Worm (Caenorhabditis elegans) whole organism, dauer: ENCODE measurements around the gene C34F11.8.

Experiments
- unc-62 ChIP-seq: sonication (generic microtip); optimal IDR thresholded peaks from 2 replicates; lab custom pipeline; 2017; ENCODE audit warnings: missing biosample characterization, missing genetic modification reagents, missing genetic modification characterization

Gene C34F11.8

ce11 chrII:5210830-5211229 lies at the start of gene C34F11.8:
TSS of gene C34F11.8 (minus strand) at chrII:5210964.
- TF ChIP-seq unc-62 (GFP tag; lab: Kevin White, UChicago) = no peak

ce11 chrII:5255435-5255834 lies 44.7 kb upstream of the C34F11.8 start, which contains the start of gene frpr-4:
TSS of gene frpr-4 (minus strand) at chrII:5255535.
- TF ChIP-seq unc-62 (GFP tag; lab: Kevin White, UChicago) = no peak

- no peak for TF ChIP-seq unc-62 (GFP tag; lab: Kevin White, UChicago)
Observed at ce11 chrII:5246791-5247361, 36.1 kb upstream of the C34F11.8 start, which contains the start of gene ptr-6. TSS of gene ptr-6 (minus strand) at chrII:5246837.

ce11 chrII:5241560-5241959 lies 30.8 kb upstream of the C34F11.8 start, which contains the start of gene T16D1.1:
TSS of gene T16D1.1 (minus strand) at chrII:5241660.
- TF ChIP-seq unc-62 (GFP tag; lab: Kevin White, UChicago) = no peak

- no peak for TF ChIP-seq unc-62 (GFP tag; lab: Kevin White, UChicago)
Observed at ce11 chrII:5238366-5238765, 27.6 kb upstream of the C34F11.8 start, which contains the start of gene pho-4. TSS of gene pho-4 (minus strand) at chrII:5238466.

- no peak for TF ChIP-seq unc-62 (GFP tag; lab: Kevin White, UChicago)
Observed at ce11 chrII:5237699-5238098, 26.9 kb upstream of the C34F11.8 start.

- TF ChIP-seq unc-62 (GFP tag; lab: Kevin White, UChicago) = no peak
Observed at ce11 chrII:5235758-5236157, 25.0 kb upstream of the C34F11.8 start, which contains the start of gene pho-1. TSS of gene pho-1 (minus strand) at chrII:5235846.

- TF ChIP-seq unc-62 (GFP tag; lab: Kevin White, UChicago) = no peak
Observed at ce11 chrII:5234728-5235127, 24.0 kb upstream of the C34F11.8 start.

- TF ChIP-seq unc-62 (GFP tag; lab: Kevin White, UChicago) = no peak
Observed at ce11 chrII:5231111-5231510, 20.3 kb upstream of the C34F11.8 start, which contains the start of gene EGAP2.1. TSS of gene EGAP2.1 (plus strand) at chrII:5231411.

ce11 chrII:5229596-5229995 lies 18.8 kb upstream of the C34F11.8 start, which contains the start of gene EGAP2.2:
TSS of gene EGAP2.2 (plus strand) at chrII:5229896.
- no peak for TF ChIP-seq unc-62 (GFP tag; lab: Kevin White, UChicago)

- TF ChIP-seq unc-62 (GFP tag; lab: Kevin White, UChicago) = no peak
Observed at ce11 chrII:5228662-5229061, 17.9 kb upstream of the C34F11.8 start.

- no peak for TF ChIP-seq unc-62 (GFP tag; lab: Kevin White, UChicago)
Observed at ce11 chrII:5227768-5228167, 17.0 kb upstream of the C34F11.8 start.

ce11 chrII:5226309-5226708 lies 15.5 kb upstream of the C34F11.8 start:
- TF ChIP-seq unc-62 (GFP tag; lab: Kevin White, UChicago) = no peak

ce11 chrII:5225284-5225683 lies 14.5 kb upstream of the C34F11.8 start, which contains the start of gene dsh-1:
TSS of gene dsh-1 (minus strand) at chrII:5225384.
- TF ChIP-seq unc-62 (GFP tag; lab: Kevin White, UChicago) = no peak

ce11 chrII:5222830-5223229 lies 12.1 kb upstream of the C34F11.8 start:
- no peak for TF ChIP-seq unc-62 (GFP tag; lab: Kevin White, UChicago)

- TF ChIP-seq unc-62 (GFP tag; lab: Kevin White, UChicago) = no peak
Observed at ce11 chrII:5220648-5221047, 9.9 kb upstream of the C34F11.8 start.

ce11 chrII:5218349-5218748 lies 7.6 kb upstream of the C34F11.8 start:
- TF ChIP-seq unc-62 (GFP tag; lab: Kevin White, UChicago) = no peak
